Comparison of ENCODE assay signal across 4 fruit fly cellular contexts in genomic region chr3R:19299742-19300395, dm6.
TF ChIP-seq lines count a peak whose summit lies in the region.

No protein-coding gene starts in this region.

- TF ChIP-seq CTCF in whole organism, embryonic (GFP tag; optimal IDR thresholded peaks at IDR 0.05; lab: Kevin White, UChicago), result no peak

TF ChIP-seq in whole organism, adult, 20 proteins besides CTCF, POLR2A, EP300 and RAD21:
- TF ChIP-seq tj (GFP tag; optimal IDR thresholded peaks at IDR 0.05; lab: Kevin White, UChicago) (peak; percentile 5), CG14711 (tag; optimal IDR thresholded peaks at IDR 0.05; lab: Kevin White, UChicago) (no peak), CG1620 (GFP tag; optimal IDR thresholded peaks at IDR 0.05; lab: Kevin White, UChicago) (no peak), cnc (optimal IDR thresholded peaks at IDR 0.05; lab: Kevin White, UChicago) (no peak), CG7101 (tag; optimal IDR thresholded peaks at IDR 0.05; lab: Kevin White, UChicago) (no peak), ovo (GFP tag; optimal IDR thresholded peaks at IDR 0.05; lab: Kevin White, UChicago) (no peak), pad (GFP tag; optimal IDR thresholded peaks at IDR 0.05; lab: Kevin White, UChicago) (no peak)

TF ChIP-seq in whole organism, embryonic, 481 proteins besides CTCF, POLR2A, EP300 and RAD21 (continues in another document):
- no peak for TF ChIP-seq CG7987 (GFP tag; optimal IDR thresholded peaks at IDR 0.05; lab: Kevin White, UChicago)
- no peak for TF ChIP-seq Opbp (GFP tag; IDR thresholded peaks at IDR 0.05; lab: Robert Waterston, UW; ENCODE audit: partially characterized antibody)
- TF ChIP-seq CG2875 (GFP tag; optimal IDR thresholded peaks at IDR 0.05; lab: Kevin White, UChicago), result no peak
- no peak for TF ChIP-seq usp (GFP tag; optimal IDR thresholded peaks at IDR 0.05; lab: Kevin White, UChicago)
- TF ChIP-seq sd (tag; optimal IDR thresholded peaks at IDR 0.05; lab: Kevin White, UChicago), result no peak
- TF ChIP-seq Side (GFP tag; optimal IDR thresholded peaks at IDR 0.05; lab: Kevin White, UChicago), result no peak
- TF ChIP-seq gem (tag; optimal IDR thresholded peaks at IDR 0.05; lab: Kevin White, UChicago), result peak; percentile 33
- TF ChIP-seq Oli (tag; optimal IDR thresholded peaks at IDR 0.05; lab: Kevin White, UChicago), result no peak
- no peak for TF ChIP-seq CG8944 (GFP tag; optimal IDR thresholded peaks at IDR 0.05; lab: Kevin White, UChicago)
- TF ChIP-seq pb (GFP tag; optimal IDR thresholded peaks at IDR 0.05; lab: Kevin White, UChicago), result no peak
- no peak for TF ChIP-seq CG10209 (GFP tag; optimal IDR thresholded peaks at IDR 0.05; lab: Kevin White, UChicago)
- peak in 1 of 2 experiments; percentile 45 for TF ChIP-seq bsh (GFP tag; optimal IDR thresholded peaks at IDR 0.05; lab: Kevin White, UChicago)
- TF ChIP-seq CG10431 (GFP tag; optimal IDR thresholded peaks at IDR 0.05; lab: Kevin White, UChicago), result no peak
- no peak for TF ChIP-seq pros (GFP tag; optimal IDR thresholded peaks at IDR 0.05; lab: Kevin White, UChicago)
- no peak for TF ChIP-seq CG10543 (GFP tag; optimal IDR thresholded peaks at IDR 0.05; lab: Kevin White, UChicago)
- TF ChIP-seq CG6272 (GFP tag; IDR thresholded peaks at IDR 0.05; lab: Robert Waterston, UW), result no peak
- TF ChIP-seq bigmax (GFP tag; optimal IDR thresholded peaks at IDR 0.05; lab: Kevin White, UChicago), result no peak
- peak in 1 of 3 experiments; percentile 32 for TF ChIP-seq lola (GFP tag; optimal IDR thresholded peaks at IDR 0.05; lab: Kevin White, UChicago)
- no peak for TF ChIP-seq CG17612 (GFP tag; IDR thresholded peaks at IDR 0.05; lab: Robert Waterston, UW)
- TF ChIP-seq chif (GFP tag; optimal IDR thresholded peaks at IDR 0.05; lab: Kevin White, UChicago), result peak in 1 of 2 experiments; percentile 12
- TF ChIP-seq Blimp-1 (GFP tag; optimal IDR thresholded peaks at IDR 0.05; lab: Kevin White, UChicago), result no peak
- TF ChIP-seq Ets65A (GFP tag; lab: Kevin White, UChicago), result peak; percentile 85
- no peak for TF ChIP-seq CG13424 (tag; optimal IDR thresholded peaks at IDR 0.05; lab: Kevin White, UChicago)
- no peak for TF ChIP-seq D (optimal IDR thresholded peaks at IDR 0.05; lab: Kevin White, UChicago)
- peak; percentile 20 for TF ChIP-seq D (GFP tag; optimal IDR thresholded peaks at IDR 0.05; lab: Kevin White, UChicago)
- TF ChIP-seq Hey (tag; optimal IDR thresholded peaks at IDR 0.05; lab: Kevin White, UChicago), result no peak
- no peak for TF ChIP-seq CG7357 (GFP tag; IDR thresholded peaks at IDR 0.05; lab: Robert Waterston, UW)
- TF ChIP-seq pho (GFP tag; optimal IDR thresholded peaks at IDR 0.05; lab: Kevin White, UChicago), result no peak
- TF ChIP-seq gcm (GFP tag; optimal IDR thresholded peaks at IDR 0.05; lab: Kevin White, UChicago), result no peak
- TF ChIP-seq phol (tag; optimal IDR thresholded peaks at IDR 0.05; lab: Kevin White, UChicago), result peak; percentile 10

TF ChIP-seq in whole organism, prepupa, 60 proteins besides CTCF, POLR2A, EP300 and RAD21:
- TF ChIP-seq CG8632 (GFP tag; optimal IDR thresholded peaks at IDR 0.05; lab: Kevin White, UChicago) (no peak), CG6854 (GFP tag; optimal IDR thresholded peaks at IDR 0.05; lab: Kevin White, UChicago) (peak; percentile 7), spab (GFP tag; optimal IDR thresholded peaks at IDR 0.05; lab: Kevin White, UChicago) (no peak), vri (GFP tag; optimal IDR thresholded peaks at IDR 0.05; lab: Kevin White, UChicago) (peak; percentile 37), Eip78C (GFP tag; lab: Kevin White, UChicago) (peak; percentile 69), CG8319 (GFP tag; optimal IDR thresholded peaks at IDR 0.05; lab: Kevin White, UChicago) (no peak), CG4318 (GFP tag; optimal IDR thresholded peaks at IDR 0.05; lab: Kevin White, UChicago) (no peak), CG6276 (GFP tag; optimal IDR thresholded peaks at IDR 0.05; lab: Kevin White, UChicago) (no peak)

TF ChIP-seq in whole organism, wandering third instar larva, 38 proteins besides CTCF, POLR2A, EP300 and RAD21:
- TF ChIP-seq psq (GFP tag; optimal IDR thresholded peaks at IDR 0.05; lab: Kevin White, UChicago) (peak; percentile 51), foxo (GFP tag; optimal IDR thresholded peaks at IDR 0.05; lab: Kevin White, UChicago) (peak in 1 of 2 experiments; percentile 18), woc (GFP tag; optimal IDR thresholded peaks at IDR 0.05; lab: Kevin White, UChicago) (no peak), ey (GFP tag; optimal IDR thresholded peaks at IDR 0.05; lab: Kevin White, UChicago) (no peak)
